Fruit fly (Drosophila melanogaster) whole organism, embryonic: ENCODE data around the gene CG13002.
A peak's percentile ranks its signal among the peaks of the same experiment; 100 is the strongest.

Experiments used
- Adf1 ChIP-seq: fragments of 200-800 bp; sonication (Bioruptor generic); IDR thresholded peaks from 2 replicates; pipeline ENCODE4 v1.3.6; 2022; ENCODE audit warnings: missing biosample characterization, missing genetic modification characterization
- B-H2 ChIP-seq: fragments of 200-800 bp; sonication (Bioruptor generic); optimal IDR thresholded peaks from 2 replicates; lab custom pipeline; 2018; ENCODE audit warnings: missing biosample characterization, mild to moderate bottlenecking, missing genetic modification characterization
- BEAF-32 ChIP-seq: fragments of 200-800 bp; sonication (Bioruptor generic); optimal IDR thresholded peaks from 3 replicates; lab custom pipeline; 2017; ENCODE audit warnings: missing biosample characterization, missing genetic modification characterization, mild to moderate bottlenecking, moderate library complexity, missing genetic modification reagents
- CG10366 ChIP-seq: fragments of 200-800 bp; sonication (Bioruptor generic); IDR thresholded peaks from 2 replicates; pipeline ENCODE4 v1.3.6; 2022; ENCODE audit warnings: missing biosample characterization, missing genetic modification characterization
- CG11093 ChIP-seq: fragments of 200-800 bp; sonication (Bioruptor generic); IDR thresholded peaks from 3 replicates; pipeline ENCODE4 v1.3.6; 2022; ENCODE audit warnings: missing biosample characterization, missing genetic modification characterization
- CG11456 ChIP-seq: fragments of 200-800 bp; sonication (Bioruptor generic); IDR thresholded peaks from 3 replicates; pipeline ENCODE4 v1.3.6; 2022; ENCODE audit warnings: missing biosample characterization, missing genetic modification characterization
- CG12299 ChIP-seq: fragments of 200-800 bp; sonication (Bioruptor generic); optimal IDR thresholded peaks from 2 replicates; lab custom pipeline; 2018; ENCODE audit warnings: missing biosample characterization, mild to moderate bottlenecking, missing genetic modification characterization
- CG13287 ChIP-seq: fragments of 200-800 bp; sonication (Bioruptor generic); IDR thresholded peaks from 2 replicates; pipeline ENCODE4 v1.3.6; 2022; ENCODE audit warnings: missing biosample characterization, missing genetic modification characterization; ENCODE audit not compliant: partially characterized antibody
- CG13424 ChIP-seq: fragments of 200-800 bp; sonication (Bioruptor generic); optimal IDR thresholded peaks from 2 replicates; lab custom pipeline; 2019; ENCODE audit warnings: missing biosample characterization, mild to moderate bottlenecking, missing genetic modification characterization, moderate library complexity
- CG14441 ChIP-seq: fragments of 200-800 bp; sonication (Bioruptor generic); IDR thresholded peaks from 2 replicates; pipeline ENCODE4 v1.3.6; 2022; ENCODE audit warnings: missing biosample characterization, missing genetic modification characterization
- CG15073 ChIP-seq: fragments of 200-800 bp; sonication (Bioruptor generic); optimal IDR thresholded peaks from 2 replicates; lab custom pipeline; 2016; ENCODE audit warnings: missing biosample characterization, missing genetic modification characterization
- CG16779 ChIP-seq: fragments of 200-800 bp; sonication (Bioruptor generic); IDR thresholded peaks from 2 replicates; pipeline ENCODE4 v1.3.6; 2022; ENCODE audit warnings: missing biosample characterization, missing genetic modification characterization
- CG17361 ChIP-seq: fragments of 200-800 bp; sonication (Bioruptor generic); IDR thresholded peaks from 3 replicates; pipeline ENCODE4 v1.3.6; 2022; ENCODE audit warnings: missing biosample characterization, missing genetic modification characterization
- CG17802 ChIP-seq: fragments of 200-800 bp; sonication (Bioruptor generic); optimal IDR thresholded peaks from 2 replicates; lab custom pipeline; 2018; ENCODE audit warnings: missing biosample characterization, mild to moderate bottlenecking, missing genetic modification characterization, moderate library complexity
- CG1792 ChIP-seq: fragments of 200-800 bp; sonication (Bioruptor generic); optimal IDR thresholded peaks from 2 replicates; lab custom pipeline; 2016; ENCODE audit warnings: missing biosample characterization, missing genetic modification characterization
- CG30020 ChIP-seq: fragments of 200-800 bp; optimal IDR thresholded peaks from 2 replicates; lab custom pipeline; 2019; ENCODE audit warnings: missing biosample characterization, mild to moderate bottlenecking, missing genetic modification characterization, moderate library complexity
- CG31388 ChIP-seq: fragments of 200-800 bp; sonication (Bioruptor generic); optimal IDR thresholded peaks from 2 replicates; lab custom pipeline; 2016; ENCODE audit warnings: missing biosample characterization, missing genetic modification characterization
- CG31441 ChIP-seq: fragments of 200-800 bp; sonication (Bioruptor generic); IDR thresholded peaks from 2 replicates; pipeline ENCODE4 v1.3.6; 2022; ENCODE audit warnings: missing biosample characterization, missing genetic modification characterization
- CG4854 ChIP-seq: fragments of 200-800 bp; sonication (Bioruptor generic); optimal IDR thresholded peaks from 2 replicates; lab custom pipeline; 2016; ENCODE audit warnings: missing biosample characterization, missing genetic modification characterization, inconsistent platforms
- CG6765 ChIP-seq: fragments of 200-800 bp; sonication (Bioruptor generic); optimal IDR thresholded peaks from 3 replicates; lab custom pipeline; 2017; ENCODE audit warnings: missing biosample characterization, mild to moderate bottlenecking, missing genetic modification characterization
- CG7839 ChIP-seq: fragments of 200-800 bp; sonication (Bioruptor generic); optimal IDR thresholded peaks from 3 replicates; lab custom pipeline; 2018; ENCODE audit warnings: missing biosample characterization, mild to moderate bottlenecking, missing genetic modification characterization, moderate library complexity
- CG7987 ChIP-seq: fragments of 200-800 bp; sonication (Bioruptor generic); optimal IDR thresholded peaks from 2 replicates; lab custom pipeline; 2018; ENCODE audit warnings: missing biosample characterization, mild to moderate bottlenecking, missing genetic modification characterization, moderate library complexity
- CG8359 ChIP-seq: fragments of 200-800 bp; sonication (Bioruptor generic); optimal IDR thresholded peaks from 2 replicates; lab custom pipeline; 2017; ENCODE audit warnings: missing biosample characterization, mild to moderate bottlenecking, missing genetic modification characterization, borderline replicate concordance
- CG8765 ChIP-seq: fragments of 200-800 bp; sonication (Bioruptor generic); IDR thresholded peaks from 2 replicates; pipeline ENCODE4 v1.3.6; 2022; ENCODE audit warnings: missing biosample characterization, missing genetic modification characterization
- Chrac-16 ChIP-seq: fragments of 200-800 bp; sonication (Bioruptor generic); optimal IDR thresholded peaks from 3 replicates; lab custom pipeline; 2016; ENCODE audit warnings: missing biosample characterization, missing genetic modification characterization
- Deaf1 ChIP-seq: fragments of 200-800 bp; optimal IDR thresholded peaks from 3 replicates; lab custom pipeline; 2019; ENCODE audit warnings: missing biosample characterization, mild to moderate bottlenecking, missing genetic modification characterization, moderate library complexity
- HLH4C ChIP-seq: fragments of 200-800 bp; sonication (Bioruptor generic); IDR thresholded peaks from 3 replicates; pipeline ENCODE4 v1.3.6; 2022; ENCODE audit warnings: missing biosample characterization, missing genetic modification characterization; ENCODE audit not compliant: partially characterized antibody
- Hand ChIP-seq: fragments of 200-800 bp; sonication (Bioruptor generic); optimal IDR thresholded peaks from 2 replicates; lab custom pipeline; 2017; ENCODE audit warnings: mild to moderate bottlenecking, missing biosample characterization, missing genetic modification reagents, missing genetic modification characterization
- MESR4 ChIP-seq: fragments of 200-800 bp; sonication (Bioruptor generic); optimal IDR thresholded peaks from 2 replicates; lab custom pipeline; 2018; ENCODE audit warnings: missing biosample characterization, mild to moderate bottlenecking, missing genetic modification characterization, moderate library complexity
- NK7.1 ChIP-seq: fragments of 200-800 bp; sonication (Bioruptor generic); optimal IDR thresholded peaks from 3 replicates; lab custom pipeline; 2016; ENCODE audit warnings: missing biosample characterization, missing genetic modification characterization
- Oli ChIP-seq: fragments of 200-800 bp; sonication (Bioruptor generic); optimal IDR thresholded peaks from 2 replicates; lab custom pipeline; 2018; ENCODE audit warnings: missing biosample characterization, mild to moderate bottlenecking, missing genetic modification characterization, moderate library complexity
- Opbp ChIP-seq: fragments of 200-800 bp; sonication (Bioruptor generic); IDR thresholded peaks from 3 replicates; pipeline ENCODE4 v1.3.6; 2022; ENCODE audit warnings: missing biosample characterization, missing genetic modification characterization; ENCODE audit not compliant: partially characterized antibody
- Optix ChIP-seq: fragments of 200-800 bp; sonication (Bioruptor generic); IDR thresholded peaks from 3 replicates; pipeline ENCODE4 v1.3.6; 2022; ENCODE audit warnings: missing biosample characterization, missing genetic modification characterization
- PHDP ChIP-seq: fragments of 200-800 bp; sonication (Bioruptor generic); optimal IDR thresholded peaks from 3 replicates; lab custom pipeline; 2018; ENCODE audit warnings: missing biosample characterization, mild to moderate bottlenecking, missing genetic modification characterization, moderate library complexity
- Ptx1 ChIP-seq: fragments of 200-800 bp; sonication (Bioruptor generic); IDR thresholded peaks from 2 replicates; pipeline ENCODE4 v1.3.6; 2022; ENCODE audit warnings: missing biosample characterization, missing genetic modification characterization
- Sox100B ChIP-seq: fragments of 200-800 bp; sonication (Bioruptor generic); optimal IDR thresholded peaks from 3 replicates; lab custom pipeline; 2018; ENCODE audit warnings: missing biosample characterization, mild to moderate bottlenecking, missing genetic modification characterization
- bbx ChIP-seq: fragments of 200-800 bp; sonication (Bioruptor generic); IDR thresholded peaks from 2 replicates; pipeline ENCODE4 v1.3.6; 2022; ENCODE audit warnings: missing biosample characterization, missing genetic modification characterization; ENCODE audit not compliant: partially characterized antibody
- cad ChIP-seq: fragments of >200 bp; optimal IDR thresholded peaks from 2 replicates; lab custom pipeline; 2017; ENCODE audit warnings: missing biosample characterization, missing genetic modification characterization
- chinmo ChIP-seq: fragments of 200-800 bp; sonication (Bioruptor generic); IDR thresholded peaks from 4 replicates; pipeline ENCODE4 v1.3.6; 2022; ENCODE audit warnings: missing biosample characterization, missing genetic modification characterization; ENCODE audit not compliant: partially characterized antibody
- fd96Cb ChIP-seq: fragments of 200-800 bp; sonication (Bioruptor generic); optimal IDR thresholded peaks from 2 replicates; lab custom pipeline; 2018; ENCODE audit warnings: missing biosample characterization, mild to moderate bottlenecking, missing genetic modification characterization, moderate library complexity
- ftz-f1 ChIP-seq: fragments of 200-800 bp; sonication (Bioruptor generic); optimal IDR thresholded peaks from 2 replicates; lab custom pipeline; 2016; ENCODE audit warnings: missing biosample characterization, missing genetic modification characterization
- gfzf ChIP-seq: fragments of 200-800 bp; sonication (Bioruptor generic); optimal IDR thresholded peaks from 2 replicates; lab custom pipeline; 2016; ENCODE audit warnings: missing biosample characterization, mild to moderate bottlenecking, missing genetic modification characterization, moderate library complexity
- hb ChIP-seq: fragments of 200-800 bp; sonication (Bioruptor generic); IDR thresholded peaks from 3 replicates; pipeline ENCODE4 v1.3.6; 2022; ENCODE audit warnings: missing biosample characterization, missing genetic modification characterization; ENCODE audit not compliant: partially characterized antibody
- oc ChIP-seq: fragments of 200-800 bp; sonication (Bioruptor generic); optimal IDR thresholded peaks from 2 replicates; lab custom pipeline; 2018; ENCODE audit warnings: missing biosample characterization, mild to moderate bottlenecking, missing genetic modification characterization, moderate library complexity
- sens ChIP-seq: fragments of 200-800 bp; sonication (Bioruptor generic); peaks from one replicate; lab custom pipeline; 2016; ENCODE audit warnings: missing biosample characterization, missing genetic modification characterization
- sug ChIP-seq: fragments of 200-800 bp; optimal IDR thresholded peaks from 2 replicates; lab custom pipeline; 2019; ENCODE audit warnings: missing biosample characterization, mild to moderate bottlenecking, missing genetic modification characterization, moderate library complexity
- toy ChIP-seq: fragments of 200-800 bp; sonication (Bioruptor generic); IDR thresholded peaks from 2 replicates; pipeline ENCODE4 v1.3.6; 2022; ENCODE audit warnings: missing biosample characterization, missing genetic modification characterization
- usp ChIP-seq: fragments of >200 bp; optimal IDR thresholded peaks from 2 replicates; lab custom pipeline; 2017; ENCODE audit warnings: missing biosample characterization, missing genetic modification characterization
- zen2 ChIP-seq: fragments of 200-800 bp; sonication (Bioruptor generic); IDR thresholded peaks from 3 replicates; pipeline ENCODE4 v1.3.6; 2022; ENCODE audit warnings: missing biosample characterization, missing genetic modification characterization; ENCODE audit not compliant: partially characterized antibody

Gene CG13002

dm6 chrX:16930465-16931286 is 41.1 kb downstream of the CG13002 start (continued):
- no peak for TF ChIP-seq CG15073
- TF ChIP-seq CG14441 (GFP tag; lab: Robert Waterston, UW): peak; percentile 72
- no peak for TF ChIP-seq CG6765 (GFP tag; lab: Kevin White, UChicago)
- no peak for TF ChIP-seq Optix
- TF ChIP-seq CG11456 (GFP tag; lab: Robert Waterston, UW): peak; percentile 75; the same call in 2 of the 3 replicates
- TF ChIP-seq toy (GFP tag; lab: Robert Waterston, UW): no peak
- TF ChIP-seq sens (GFP tag; lab: Kevin White, UChicago): peak; percentile 91
- no peak for TF ChIP-seq Adf1 (GFP tag; lab: Robert Waterston, UW)
- TF ChIP-seq CG1792 (GFP tag; lab: Kevin White, UChicago): no peak
- peak; percentile 68 for TF ChIP-seq fd96Cb
- no peak for TF ChIP-seq gfzf (GFP tag; lab: Kevin White, UChicago)
- no peak for TF ChIP-seq NK7.1 (GFP tag; lab: Kevin White, UChicago)
- TF ChIP-seq CG8765 (GFP tag; lab: Robert Waterston, UW): no peak
- TF ChIP-seq Ptx1 (GFP tag; lab: Robert Waterston, UW): peak; percentile 80
- peak; percentile 37 for TF ChIP-seq sug (tag; lab: Kevin White, UChicago)
- TF ChIP-seq CG8359 (GFP tag; lab: Kevin White, UChicago): peak; percentile 14
- TF ChIP-seq BEAF-32 (GFP tag; lab: Kevin White, UChicago): no peak
- TF ChIP-seq CG7987 (GFP tag; lab: Kevin White, UChicago): no peak
- TF ChIP-seq usp (GFP tag; lab: Kevin White, UChicago): no peak
- TF ChIP-seq Oli (tag; lab: Kevin White, UChicago): peak; percentile 64
- no peak for TF ChIP-seq hb
- no peak for TF ChIP-seq HLH4C (GFP tag; lab: Robert Waterston, UW)
- TF ChIP-seq Chrac-16 (GFP tag; lab: Kevin White, UChicago): peak; percentile 47
- TF ChIP-seq CG10366 (GFP tag; lab: Robert Waterston, UW): peak; percentile 63
- peak; percentile 67 for TF ChIP-seq PHDP (tag; lab: Kevin White, UChicago)
- TF ChIP-seq Hand (GFP tag; lab: Kevin White, UChicago): no peak
- TF ChIP-seq cad (GFP tag; lab: Kevin White, UChicago): no peak
- TF ChIP-seq chinmo (GFP tag; lab: Robert Waterston, UW): peak; percentile 42; the same call in 1 of the 4 replicates
- TF ChIP-seq CG7839 (tag; lab: Kevin White, UChicago): peak; percentile 77
- no peak for TF ChIP-seq Opbp (GFP tag; lab: Robert Waterston, UW)
- TF ChIP-seq CG11093 (GFP tag; lab: Robert Waterston, UW): peak; percentile 39; the same call in 1 of the 3 replicates
- no peak for TF ChIP-seq ftz-f1 (GFP tag; lab: Kevin White, UChicago)
- TF ChIP-seq CG13424: peak; percentile 76
- peak; percentile 72 for TF ChIP-seq CG17361 (GFP tag; lab: Robert Waterston, UW)
- TF ChIP-seq MESR4 (GFP tag; lab: Kevin White, UChicago): no peak
- TF ChIP-seq zen2 (GFP tag; lab: Robert Waterston, UW): no peak
- TF ChIP-seq CG17802: peak; percentile 35
- no peak for TF ChIP-seq CG31388 (GFP tag; lab: Kevin White, UChicago)
- no peak for TF ChIP-seq bbx (GFP tag; lab: Robert Waterston, UW)
- no peak for TF ChIP-seq CG4854 (GFP tag; lab: Kevin White, UChicago)
- no peak for TF ChIP-seq CG30020 (tag; lab: Kevin White, UChicago)
- TF ChIP-seq CG12299 (tag; lab: Kevin White, UChicago): peak; percentile 42
- no peak for TF ChIP-seq CG16779
- peak; percentile 73 for TF ChIP-seq oc
- TF ChIP-seq CG13287 (GFP tag; lab: Robert Waterston, UW): no peak
- TF ChIP-seq Sox100B (GFP tag; lab: Kevin White, UChicago): peak; percentile 70
- TF ChIP-seq CG31441 (GFP tag; lab: Robert Waterston, UW): peak; percentile 79
- peak; percentile 4 for TF ChIP-seq B-H2
- TF ChIP-seq Deaf1 (tag; lab: Kevin White, UChicago): peak; percentile 21
